Worm (Caenorhabditis elegans) whole organism, L4 larva: ENCODE data around the gene R02E12.4.

Experiments used
- fos-1 ChIP-seq: fragments of 150-350 bp; optimal IDR thresholded peaks from 2 replicates; lab custom pipeline; 2014; ENCODE audit warnings: missing biosample characterization, missing genetic modification characterization
- tra-1 ChIP-seq: fragments of 200-800 bp; sonication (Bioruptor generic); IDR thresholded peaks from 2 replicates; pipeline ENCODE4 v1.3.6; 2022; ENCODE audit warnings: missing genetic modification reagents, missing genetic modification characterization, missing compliant biosample characterization
- unc-39 ChIP-seq: sonication (generic microtip); optimal IDR thresholded peaks from 2 replicates; lab custom pipeline; 2017; ENCODE audit warnings: missing biosample characterization, missing genetic modification characterization

DNA sequence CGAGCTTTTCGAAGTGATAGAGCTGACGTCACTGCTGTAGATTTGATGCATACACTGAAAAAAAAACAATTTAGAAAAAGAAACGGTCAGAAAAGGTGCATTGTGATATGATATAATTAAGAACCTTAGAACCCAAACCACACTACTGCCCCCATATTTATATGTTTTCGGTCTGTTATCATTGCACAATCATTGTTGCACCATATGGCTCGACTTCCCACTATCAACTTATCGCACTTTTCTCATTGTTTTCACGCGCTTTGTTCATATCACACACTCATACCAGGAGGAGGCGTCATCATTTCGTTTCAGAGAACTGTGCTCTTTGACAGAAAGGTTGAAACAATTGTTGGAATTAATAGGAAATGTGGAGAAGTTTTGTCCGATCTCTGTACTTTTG, 3.8 kb downstream of the R02E12.4 start:
- TF ChIP-seq fos-1 (tag; lab: Kevin White, UChicago) (no peak), tra-1 (peak; percentile 68; the same call in 1 of the 2 replicates), unc-39 (tag; lab: Kevin White, UChicago) (no peak)
